Fruit fly (Drosophila melanogaster) S2 (cell line): ENCODE data around the gene Rab9D.

Experiments
- CG8478 ChIP-seq: fragments of >200 bp; optimal IDR thresholded peaks from 2 replicates; lab custom pipeline; 2018
- CTCF ChIP-seq, 2 experiments: fragments of >200 bp; optimal IDR thresholded peaks; 2 replicates each; lab custom pipeline; 2018

DNA sequence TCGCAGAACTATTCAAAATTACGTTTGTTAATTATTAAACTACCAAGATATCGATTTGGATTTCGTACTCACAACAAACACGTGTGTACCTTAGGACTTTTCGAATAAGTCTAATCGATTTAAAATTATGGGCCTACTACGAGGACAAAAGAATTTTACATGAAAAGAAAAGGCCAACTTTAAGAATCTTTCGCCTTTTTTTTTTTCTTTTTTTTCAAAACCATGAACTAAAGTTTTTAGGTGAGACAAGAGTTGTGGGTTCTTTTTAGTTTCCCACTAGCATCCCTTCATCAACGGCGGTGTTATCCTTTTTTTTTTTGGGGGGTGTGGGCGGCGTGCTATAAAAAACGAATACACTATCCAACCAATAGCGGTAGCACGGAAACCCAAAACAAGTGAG, 22.4 kb upstream of the Rab9D start, which contains the start of gene CG15296:
- no peak for TF ChIP-seq CG8478 (lab: Kevin White, UChicago)
- no peak for TF ChIP-seq CTCF (optimal IDR thresholded peaks at IDR 0.05; lab: Kevin White, UChicago)
